Worm (Caenorhabditis elegans) whole organism, L4/young adult: ENCODE data around the gene Y17D7C.1.

Experiments used
- W03F9.2 ChIP-seq: fragments of 150-350 bp; optimal IDR thresholded peaks from 2 replicates; lab custom pipeline; 2014; ENCODE audit warnings: missing biosample characterization, missing genetic modification characterization
- dao-5 ChIP-seq: sonication (generic microtip); optimal IDR thresholded peaks from 2 replicates; lab custom pipeline; 2016; ENCODE audit warnings: missing genotype, missing genetic modification characterization, moderate library complexity, missing compliant biosample characterization
- him-1 ChIP-seq: sonication (generic microtip); optimal IDR thresholded peaks from 2 replicates; lab custom pipeline; 2016; ENCODE audit warnings: missing genotype, missing genetic modification reagents, missing genetic modification characterization, missing compliant biosample characterization

DNA sequence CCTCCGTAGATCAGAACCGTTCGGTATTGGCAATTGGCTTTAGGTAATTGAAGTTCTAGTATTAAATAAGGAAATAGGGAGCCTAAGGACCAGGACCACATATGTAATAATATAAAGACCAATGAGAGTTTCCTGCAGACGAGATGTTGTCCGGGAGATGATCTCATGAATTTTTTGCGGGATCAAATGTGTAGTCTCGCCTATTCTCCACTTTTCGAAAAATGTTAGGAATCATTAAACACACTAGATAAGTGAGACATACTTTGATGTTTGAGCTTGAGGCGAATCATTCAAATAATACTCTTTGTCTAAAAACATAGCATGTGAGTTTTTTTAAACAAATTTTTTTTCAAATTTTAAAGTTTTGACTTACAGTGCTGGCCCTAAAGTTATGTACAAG lies 46.7 kb downstream of the Y17D7C.1 start, which contains the start of gene F11D11.6:
- no peak for TF ChIP-seq him-1
- no peak for TF ChIP-seq dao-5 (tag; lab: Kevin White, UChicago)
- TF ChIP-seq W03F9.2 (tag; lab: Kevin White, UChicago) = no peak
